Fruit fly (Drosophila melanogaster) whole organism, prepupa: Measurements from ENCODE around the gene CG12112.

ENCODE experiments used
- CG6163 ChIP-seq: fragments of 200-800 bp; sonication (Bioruptor generic); IDR thresholded peaks from 3 replicates; pipeline ENCODE4 v1.3.6; 2022; ENCODE audit warnings: missing biosample characterization, missing genetic modification characterization
- CG6808 ChIP-seq: fragments of 200-800 bp; sonication (Bioruptor generic); optimal IDR thresholded peaks from 3 replicates; lab custom pipeline; 2017; ENCODE audit warnings: missing biosample characterization, missing genetic modification characterization, mild to moderate bottlenecking, moderate library complexity, missing genetic modification reagents
- CG8319 ChIP-seq: fragments of 200-800 bp; sonication (Bioruptor generic); optimal IDR thresholded peaks from 3 replicates; lab custom pipeline; 2016; ENCODE audit warnings: missing biosample characterization, missing genetic modification characterization
- Eip78C ChIP-seq: fragments of 200-800 bp; sonication (Bioruptor generic); peaks from one replicate; lab custom pipeline; 2016; ENCODE audit warnings: missing biosample characterization, missing genetic modification characterization
- esn ChIP-seq: fragments of 200-800 bp; sonication (Bioruptor generic); optimal IDR thresholded peaks from 2 replicates; lab custom pipeline; 2016; ENCODE audit warnings: missing biosample characterization, mild to moderate bottlenecking, missing genetic modification characterization, moderate library complexity
- spab ChIP-seq: fragments of 200-800 bp; sonication (Bioruptor generic); optimal IDR thresholded peaks from 2 replicates; lab custom pipeline; 2017; ENCODE audit warnings: missing biosample characterization, mild to moderate bottlenecking, missing genetic modification characterization, missing genetic modification reagents
- ss ChIP-seq, 2 experiments: fragments of 200-800 bp; sonication (Bioruptor generic); optimal IDR thresholded peaks; 2 replicates in 1 of 2; 3 replicates in 1 of 2; lab custom pipeline; 2017 to 2018; ENCODE audit warnings: mild to moderate bottlenecking in 2 of 2, missing biosample characterization in 2 of 2, missing genetic modification characterization in 2 of 2, moderate library complexity in 1 of 2
- svp ChIP-seq: fragments of 200-800 bp; sonication (Bioruptor generic); peaks from one replicate; lab custom pipeline; 2016; ENCODE audit warnings: missing biosample characterization, missing genetic modification characterization
- vri ChIP-seq: fragments of 200-800 bp; sonication (Bioruptor generic); optimal IDR thresholded peaks from 3 replicates; lab custom pipeline; 2016; ENCODE audit warnings: missing biosample characterization, mild to moderate bottlenecking, missing genetic modification characterization

CG12112 gene

DNA sequence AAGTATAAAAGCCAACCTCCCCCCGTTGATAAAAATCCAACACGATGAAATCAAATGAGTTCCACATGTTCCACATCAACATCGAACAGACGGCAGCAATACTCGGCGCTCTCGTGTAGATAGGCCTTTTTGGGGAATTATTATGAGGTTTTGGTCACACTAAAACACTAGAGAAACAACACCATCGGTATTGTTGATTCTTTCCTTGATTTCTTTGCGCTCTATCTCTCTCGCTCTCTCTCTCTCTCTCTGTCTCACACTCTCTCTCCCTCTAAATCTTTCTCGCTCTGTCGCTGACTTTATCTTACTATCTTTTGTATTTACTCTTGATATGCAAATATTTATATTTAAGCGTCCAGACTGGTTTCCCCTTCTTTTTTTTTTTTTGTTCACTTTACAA lies 49.3 kb downstream of the CG12112 start:
- TF ChIP-seq vri (no peak), CG6808 (GFP tag; lab: Kevin White, UChicago) (peak; percentile 20), CG6163 (0 out of 3 replicates have a peak, but pooled peaks have one; percentile 27), esn (GFP tag; lab: Kevin White, UChicago) (no peak), Eip78C (GFP tag; lab: Kevin White, UChicago) (peak; percentile 72), svp (peak; percentile 9), ss (GFP tag; optimal IDR thresholded peaks at IDR 0.05; lab: Kevin White, UChicago) (peak; percentile 13 to 23), spab (GFP tag; lab: Kevin White, UChicago) (no peak), CG8319 (GFP tag; lab: Kevin White, UChicago) (no peak)
